Worm (Caenorhabditis elegans) whole organism, L1 larva: Measurements from ENCODE around the gene folt-1.

ENCODE experiments used
- aly-2 ChIP-seq: fragments of 150-350 bp; optimal IDR thresholded peaks from 2 replicates; lab custom pipeline; 2014; ENCODE audit warnings: missing biosample characterization, missing genetic modification characterization
- elt-3 ChIP-seq, 6 experiments: fragments of 150-350 bp in 1 of 6; sonication (generic microtip); optimal IDR thresholded peaks; 2 replicates each; lab custom pipeline; 2017 to 2018; ENCODE audit warnings: missing biosample characterization in 6 of 6, missing genetic modification characterization in 6 of 6, inconsistent platforms in 1 of 6
- grh-1 ChIP-seq: fragments of 200-800 bp; sonication (Bioruptor generic); IDR thresholded peaks from 2 replicates; pipeline ENCODE4 v1.3.6; 2022; ENCODE audit warnings: missing genetic modification reagents, missing genetic modification characterization, missing compliant biosample characterization
- jun-1 ChIP-seq: fragments of 150-350 bp; optimal IDR thresholded peaks from 2 replicates; lab custom pipeline; 2014; ENCODE audit warnings: missing biosample characterization, missing genetic modification reagents, missing genetic modification characterization
- nhr-76 ChIP-seq: sonication (generic microtip); optimal IDR thresholded peaks from 2 replicates; lab custom pipeline; 2017; ENCODE audit warnings: missing biosample characterization, missing genetic modification characterization

DNA sequence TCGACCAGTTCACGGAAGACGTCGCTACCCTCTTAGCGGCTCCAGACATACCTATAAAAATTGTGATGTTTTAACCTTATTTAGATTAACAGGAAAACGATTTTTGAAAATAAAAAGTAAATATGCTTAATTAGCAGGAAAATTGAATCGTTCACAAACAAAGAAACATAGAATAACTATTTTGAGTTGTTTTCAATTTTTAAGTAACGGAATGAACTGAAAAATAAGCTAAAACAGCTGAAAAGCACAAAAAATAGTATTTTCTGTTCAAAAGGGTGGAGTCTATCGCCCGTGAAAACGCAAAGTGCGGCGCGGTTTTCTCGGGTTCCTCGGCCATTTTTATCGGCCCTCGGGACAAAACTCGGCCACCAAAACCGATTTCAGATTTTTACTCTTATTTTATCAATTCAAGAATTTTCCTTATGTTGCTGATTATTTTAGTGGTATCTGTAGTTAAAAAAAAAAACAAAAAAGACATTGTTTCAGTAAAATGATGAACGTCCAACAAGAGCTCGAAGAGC lies 17.4 kb upstream of the folt-1 start, which contains the start of the genes atp-5 and lmtr-3:
- TF ChIP-seq nhr-76 (tag; lab: Kevin White, UChicago) (no peak), jun-1 (peak; percentile 54), grh-1 (GFP tag; lab: Robert Waterston, UW) (no peak), aly-2 (tag; lab: Kevin White, UChicago) (no peak), elt-3 (tag; optimal IDR thresholded peaks at IDR 0.05; lab: Kevin White, UChicago) (peak in 1 of 6 experiments; percentile 68)
